Worm (Caenorhabditis elegans) whole organism, L1 larva: ENCODE measurements around the gene ttm-2.

Experiments used
- alr-1 ChIP-seq: fragments of 200-800 bp; sonication (Bioruptor generic); optimal IDR thresholded peaks from 2 replicates; lab custom pipeline; 2018; ENCODE audit warnings: borderline replicate concordance, mild to moderate bottlenecking, missing genetic modification characterization, missing compliant biosample characterization
- ama-1 ChIP-seq: fragments of 150-350 bp; optimal IDR thresholded peaks from 2 replicates; lab custom pipeline; 2014
- dpl-1 ChIP-seq, 3 experiments: fragments of 150-350 bp in 2 of 3; sonication (generic microtip) in 1 of 3; optimal IDR thresholded peaks; 2 replicates each; lab custom pipeline; 2014 to 2017; ENCODE audit warnings: missing biosample characterization in 3 of 3, missing genetic modification characterization in 3 of 3, missing genetic modification reagents in 3 of 3
- dsc-1 ChIP-seq: sonication (generic microtip); optimal IDR thresholded peaks from 2 replicates; lab custom pipeline; 2016; ENCODE audit warnings: mild to moderate bottlenecking, missing genetic modification characterization, missing compliant biosample characterization
- efl-1 ChIP-seq, 4 experiments: fragments of 150-350 bp; optimal IDR thresholded peaks in 3 of 4; peaks in 1 of 4; 1 replicate in 1 of 4; 2 replicates in 3 of 4; lab custom pipeline; 2014; ENCODE audit warnings: missing biosample characterization in 2 of 4, missing genetic modification characterization in 2 of 4, missing genetic modification reagents in 2 of 4
- efl-3 ChIP-seq: fragments of 200-800 bp; sonication (Bioruptor generic); optimal IDR thresholded peaks from 2 replicates; lab custom pipeline; 2018; ENCODE audit warnings: mild to moderate bottlenecking, missing genetic modification characterization, missing compliant biosample characterization
- elt-2 ChIP-seq: sonication (generic microtip); optimal IDR thresholded peaks from 2 replicates; lab custom pipeline; 2016; ENCODE audit warnings: missing genetic modification characterization, mild to moderate bottlenecking, inconsistent platforms, missing compliant biosample characterization, missing genetic modification reagents
- fos-1 ChIP-seq: fragments of 150-350 bp; optimal IDR thresholded peaks from 2 replicates; lab custom pipeline; 2014; ENCODE audit warnings: missing biosample characterization, missing genetic modification characterization
- grh-1 ChIP-seq: fragments of 200-800 bp; sonication (Bioruptor generic); IDR thresholded peaks from 2 replicates; pipeline ENCODE4 v1.3.6; 2022; ENCODE audit warnings: missing genetic modification reagents, missing genetic modification characterization, missing compliant biosample characterization
- hlh-4 ChIP-seq: sonication (generic microtip); optimal IDR thresholded peaks from 2 replicates; lab custom pipeline; 2016; ENCODE audit warnings: mild to moderate bottlenecking, missing genetic modification characterization, missing compliant biosample characterization
- lin-14 ChIP-seq: fragments of 200-800 bp; sonication (Bioruptor generic); optimal IDR thresholded peaks from 2 replicates; lab custom pipeline; 2018; ENCODE audit warnings: mild to moderate bottlenecking, missing genetic modification characterization, moderate library complexity, missing compliant biosample characterization
- lin-35 ChIP-seq, 2 experiments: fragments of 150-350 bp; optimal IDR thresholded peaks; 2 replicates each; lab custom pipeline; 2014; ENCODE audit warnings: missing biosample characterization in 2 of 2, missing genetic modification characterization in 2 of 2, missing genetic modification reagents in 2 of 2
- lin-39 ChIP-seq: fragments of 150-350 bp; optimal IDR thresholded peaks from 2 replicates; lab custom pipeline; 2014; ENCODE audit warnings: missing biosample characterization, missing genetic modification reagents, missing genetic modification characterization
- lir-3 ChIP-seq: sonication (generic microtip); optimal IDR thresholded peaks from 2 replicates; lab custom pipeline; 2016; ENCODE audit warnings: mild to moderate bottlenecking, missing genetic modification characterization, moderate library complexity, missing compliant biosample characterization; ENCODE audit not compliant: poor library complexity
- lsy-2 ChIP-seq, 2 experiments: fragments of 150-350 bp; optimal IDR thresholded peaks; 2 replicates each; lab custom pipeline; 2014; ENCODE audit warnings: missing biosample characterization in 2 of 2, missing genetic modification characterization in 2 of 2
- mdl-1 ChIP-seq, 2 experiments: fragments of 150-350 bp; optimal IDR thresholded peaks; 2 replicates each; lab custom pipeline; 2014 to 2017; ENCODE audit warnings: missing biosample characterization in 2 of 2, missing genetic modification characterization in 2 of 2, inconsistent platforms in 1 of 2
- nhr-12 ChIP-seq: sonication (generic microtip); optimal IDR thresholded peaks from 2 replicates; lab custom pipeline; 2017; ENCODE audit warnings: missing biosample characterization, missing genetic modification characterization
- nhr-237 ChIP-seq: fragments of 150-350 bp; optimal IDR thresholded peaks from 2 replicates; lab custom pipeline; 2014; ENCODE audit warnings: missing biosample characterization, missing genetic modification characterization
- nhr-47 ChIP-seq: sonication (generic microtip); optimal IDR thresholded peaks from 2 replicates; lab custom pipeline; 2016; ENCODE audit warnings: mild to moderate bottlenecking, missing genetic modification characterization, moderate library complexity, missing compliant biosample characterization
- nhr-71 ChIP-seq: sonication (generic microtip); optimal IDR thresholded peaks from 2 replicates; lab custom pipeline; 2016; ENCODE audit warnings: mild to moderate bottlenecking, missing genetic modification characterization, moderate library complexity, missing compliant biosample characterization
- nhr-77 ChIP-seq: fragments of 150-350 bp; optimal IDR thresholded peaks from 2 replicates; lab custom pipeline; 2014; ENCODE audit warnings: missing biosample characterization, missing genetic modification characterization
- nhr-90 ChIP-seq: sonication (generic microtip); optimal IDR thresholded peaks from 2 replicates; lab custom pipeline; 2016; ENCODE audit warnings: mild to moderate bottlenecking, missing genetic modification characterization, missing compliant biosample characterization; ENCODE audit not compliant: poor library complexity
- rnt-1 ChIP-seq: sonication (generic microtip); optimal IDR thresholded peaks from 2 replicates; lab custom pipeline; 2016; ENCODE audit warnings: mild to moderate bottlenecking, missing genetic modification characterization, moderate library complexity, missing compliant biosample characterization
- sup-37 ChIP-seq: fragments of 200-800 bp; sonication (Bioruptor generic); optimal IDR thresholded peaks from 2 replicates; lab custom pipeline; 2018; ENCODE audit warnings: mild to moderate bottlenecking, missing genetic modification characterization, missing compliant biosample characterization
- swsn-7 ChIP-seq: sonication (generic microtip); optimal IDR thresholded peaks from 2 replicates; lab custom pipeline; 2016; ENCODE audit warnings: missing genetic modification characterization, missing compliant biosample characterization
- tbx-2 ChIP-seq: sonication (generic microtip); optimal IDR thresholded peaks from 2 replicates; lab custom pipeline; 2016; ENCODE audit warnings: missing genetic modification characterization, missing compliant biosample characterization
- unc-130 ChIP-seq: fragments of 150-350 bp; optimal IDR thresholded peaks from 2 replicates; lab custom pipeline; 2017; ENCODE audit warnings: missing biosample characterization, missing genetic modification characterization, inconsistent platforms
- unc-86 ChIP-seq: sonication (generic microtip); optimal IDR thresholded peaks from 2 replicates; lab custom pipeline; 2016; ENCODE audit warnings: missing genetic modification characterization, missing compliant biosample characterization
- vab-15 ChIP-seq: sonication (generic microtip); optimal IDR thresholded peaks from 2 replicates; lab custom pipeline; 2017; ENCODE audit warnings: missing genotype, mild to moderate bottlenecking, missing genetic modification characterization, missing compliant biosample characterization
- zag-1 ChIP-seq: fragments of 150-350 bp; optimal IDR thresholded peaks from 2 replicates; lab custom pipeline; 2014; ENCODE audit warnings: missing biosample characterization, missing genetic modification characterization
- ztf-11 ChIP-seq, 2 experiments: sonication (generic microtip); optimal IDR thresholded peaks; 2 replicates each; lab custom pipeline; 2016 to 2017; ENCODE audit warnings: missing genetic modification characterization in 2 of 2, missing biosample characterization in 1 of 2, missing compliant biosample characterization in 1 of 2
- ztf-4 ChIP-seq: fragments of 150-350 bp; optimal IDR thresholded peaks from 2 replicates; lab custom pipeline; 2014; ENCODE audit warnings: missing biosample characterization, missing genetic modification characterization

ttm-2 gene

ce11 chrII:4790687-4791086 lies 24.5 kb upstream of the ttm-2 start:
- TF ChIP-seq rnt-1 (peak; percentile 31), sup-37 (GFP tag; lab: Kevin White, UChicago) (no peak), efl-1 (optimal IDR thresholded peaks at IDR 0.05; lab: Kevin White, UChicago) (peak in 1 of 2 experiments; percentile 1), efl-1 (GFP tag; optimal IDR thresholded peaks at IDR 0.05 in 1 of 2; lab: Kevin White, UChicago) (no peak), dpl-1 (GFP tag; optimal IDR thresholded peaks at IDR 0.05; lab: Kevin White, UChicago) (peak in 1 of 3 experiments; percentile 11)

ce11 chrII:4789835-4790343 lies 23.7 kb upstream of the ttm-2 start, which contains the start of gene F26G1.15:
Gene F26G1.15, plus strand, starts transcription at chrII:4790293.
- no peak for TF ChIP-seq efl-1 (optimal IDR thresholded peaks at IDR 0.05; lab: Kevin White, UChicago)
- peak in 1 of 2 experiments; percentile 53 for TF ChIP-seq efl-1 (GFP tag; optimal IDR thresholded peaks at IDR 0.05 in 1 of 2; lab: Kevin White, UChicago)
- TF ChIP-seq lir-3 (tag; lab: Kevin White, UChicago), result no peak

- TF ChIP-seq ztf-4 (tag; lab: Kevin White, UChicago) (no peak), ama-1 (no peak), nhr-12 (no peak), efl-3 (GFP tag; lab: Kevin White, UChicago) (no peak), tbx-2 (tag; lab: Kevin White, UChicago) (no peak), lin-14 (GFP tag; lab: Kevin White, UChicago) (no peak), zag-1 (tag; lab: Kevin White, UChicago) (no peak), nhr-77 (tag; lab: Kevin White, UChicago) (no peak), dsc-1 (tag; lab: Kevin White, UChicago) (no peak), elt-2 (tag; lab: Kevin White, UChicago) (no peak), hlh-4 (tag; lab: Kevin White, UChicago) (no peak), lsy-2 (tag; optimal IDR thresholded peaks at IDR 0.05; lab: Kevin White, UChicago) (no peak), nhr-71 (tag; lab: Kevin White, UChicago) (no peak)
Observed at ce11 chrII:4786181-4786580, 20.0 kb upstream of the ttm-2 start, which contains the start of gene msp-3. Gene msp-3, minus strand, starts transcription at chrII:4786281.

DNA sequence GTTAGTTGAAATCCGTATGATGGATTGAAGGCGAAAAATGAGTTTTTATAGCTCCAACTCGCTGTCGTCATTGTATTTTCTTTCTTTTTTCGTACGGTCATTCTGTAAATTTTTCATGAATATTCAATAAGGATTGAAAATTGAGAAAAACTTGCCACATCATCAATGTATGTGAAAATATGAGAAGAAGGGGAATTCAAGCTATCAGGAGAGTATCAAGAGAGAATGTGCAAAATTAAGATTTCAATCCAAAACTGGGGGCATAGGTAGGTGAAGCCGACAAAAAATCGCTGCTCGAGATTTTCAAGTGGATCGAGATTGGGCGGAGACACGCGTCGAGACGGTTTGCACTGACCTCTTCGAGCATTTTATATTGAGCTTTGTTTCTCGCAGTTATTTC lies 18.3 kb upstream of the ttm-2 start, which contains the start of gene nep-12:
Gene nep-12 (minus strand): TSS at position 101 of the 400 bp plus-strand sequence.
- TF ChIP-seq nhr-237 (tag; lab: Kevin White, UChicago) (no peak), swsn-7 (tag; lab: Kevin White, UChicago) (no peak), grh-1 (no peak), nhr-47 (tag; lab: Kevin White, UChicago) (no peak), fos-1 (no peak), mdl-1 (tag; optimal IDR thresholded peaks at IDR 0.05; lab: Kevin White, UChicago) (no peak), lin-39 (no peak), hlh-4 (tag; lab: Kevin White, UChicago) (no peak), unc-130 (tag; lab: Kevin White, UChicago) (no peak), vab-15 (no peak), nhr-90 (tag; lab: Kevin White, UChicago) (no peak), alr-1 (no peak)
- TF ChIP-seq, all 84 proteins: peak for 0

ce11 chrII:4779753-4780152 lies 13.6 kb upstream of the ttm-2 start:
- TF ChIP-seq unc-86 (tag; lab: Kevin White, UChicago), result no peak
- no peak for TF ChIP-seq efl-1 (optimal IDR thresholded peaks at IDR 0.05; lab: Kevin White, UChicago)
- peak in 1 of 2 experiments; percentile 66 for TF ChIP-seq efl-1 (GFP tag; optimal IDR thresholded peaks at IDR 0.05 in 1 of 2; lab: Kevin White, UChicago)
- no peak for TF ChIP-seq ztf-11 (tag; optimal IDR thresholded peaks at IDR 0.05; lab: Kevin White, UChicago)
- TF ChIP-seq lin-35 (GFP tag; optimal IDR thresholded peaks at IDR 0.05; lab: Kevin White, UChicago), result no peak
